Fruit fly (Drosophila melanogaster): ENCODE results near the gene Polr2A.

The Polr2A gene

DNA sequence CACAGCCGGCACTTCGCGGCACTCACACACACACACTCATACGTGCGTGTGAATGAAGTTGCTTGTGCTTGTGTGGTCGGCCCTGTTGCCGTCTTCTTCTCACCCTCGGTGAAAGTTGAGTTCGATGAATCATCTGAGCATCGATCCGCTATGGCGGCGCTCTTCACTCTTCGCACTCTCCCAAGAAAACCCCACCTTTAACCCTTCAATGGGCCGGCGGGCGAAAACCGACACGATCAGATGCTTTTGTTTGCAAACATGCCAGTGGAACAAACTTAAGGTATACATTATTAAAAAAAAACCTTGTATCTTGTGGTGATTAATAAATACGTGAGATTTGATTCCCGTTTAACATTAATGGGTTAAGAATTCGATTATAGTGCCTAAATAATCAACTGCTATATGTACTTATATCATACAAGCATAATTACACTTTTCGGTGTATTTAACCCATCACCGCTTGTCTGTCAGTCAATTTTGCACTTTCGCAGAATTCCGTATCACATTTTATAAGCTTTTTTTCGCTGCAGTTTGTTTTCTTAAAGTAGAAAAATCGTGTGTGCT, 30.8 kb upstream of the Polr2A start (continued):
- peak; percentile 13 for TF ChIP-seq HHEX (GFP tag; optimal IDR thresholded peaks at IDR 0.05)
- no peak for TF ChIP-seq CG17568 (GFP tag; optimal IDR thresholded peaks at IDR 0.05)
- no peak for TF ChIP-seq zf30C (GFP tag; optimal IDR thresholded peaks at IDR 0.05)
- 0 out of 4 replicates have a peak, but pooled peaks have one; percentile 36 for TF ChIP-seq chinmo (GFP tag; IDR thresholded peaks at IDR 0.05; ENCODE audit: partially characterized antibody)
- TF ChIP-seq Deaf1 (tag; optimal IDR thresholded peaks at IDR 0.05) = no peak
- no peak for TF ChIP-seq CG10366 (GFP tag; IDR thresholded peaks at IDR 0.05)
- peak; percentile 1 for TF ChIP-seq CG12155 (GFP tag; optimal IDR thresholded peaks at IDR 0.05)
- no peak for TF ChIP-seq CG14860 (GFP tag; IDR thresholded peaks at IDR 0.05; ENCODE audit: partially characterized antibody)
- no peak for TF ChIP-seq ham (GFP tag; IDR thresholded peaks at IDR 0.05)
- TF ChIP-seq CG2120 (GFP tag; optimal IDR thresholded peaks at IDR 0.05) = peak; percentile 46
- TF ChIP-seq lola (GFP tag; optimal IDR thresholded peaks at IDR 0.05) = peak in 1 of 3 experiments; percentile 7
- peak; percentile 81 for TF ChIP-seq cg (GFP tag; optimal IDR thresholded peaks at IDR 0.05)
- no peak for TF ChIP-seq fd96Cb (tag; optimal IDR thresholded peaks at IDR 0.05)
- no peak for TF ChIP-seq nmo (GFP tag; optimal IDR thresholded peaks at IDR 0.05)
- TF ChIP-seq CG10959 (GFP tag; IDR thresholded peaks at IDR 0.05) = peak; percentile 64
- no peak for TF ChIP-seq CG31365 (tag; optimal IDR thresholded peaks at IDR 0.05)
- no peak for TF ChIP-seq tin (GFP tag; optimal IDR thresholded peaks at IDR 0.05)
- TF ChIP-seq psq (GFP tag; optimal IDR thresholded peaks at IDR 0.05) = no peak
- TF ChIP-seq CG11247 (GFP tag; IDR thresholded peaks at IDR 0.05) = no peak
- no peak for TF ChIP-seq ato (GFP tag; IDR thresholded peaks at IDR 0.05; ENCODE audit: partially characterized antibody)
- TF ChIP-seq sens (GFP tag) = peak; percentile 72
- no peak for TF ChIP-seq so (GFP tag; IDR thresholded peaks at IDR 0.05)
- no peak for TF ChIP-seq prd (optimal IDR thresholded peaks at IDR 0.05)
- TF ChIP-seq prd (GFP tag; IDR thresholded peaks at IDR 0.05) = 0 out of 3 replicates have a peak, but pooled peaks have one; percentile 7
- TF ChIP-seq CG11398 (GFP tag; optimal IDR thresholded peaks at IDR 0.05) = no peak
- TF ChIP-seq CG33213 (GFP tag; optimal IDR thresholded peaks at IDR 0.05) = no peak
- TF ChIP-seq trem (tag; optimal IDR thresholded peaks at IDR 0.05) = no peak
- no peak for TF ChIP-seq CG11504 (tag; optimal IDR thresholded peaks at IDR 0.05)
- TF ChIP-seq vvl (GFP tag; IDR thresholded peaks at IDR 0.05) = 0 out of 2 replicates have a peak, but pooled peaks have one; percentile 32
- TF ChIP-seq bbx (GFP tag; IDR thresholded peaks at IDR 0.05; ENCODE audit: partially characterized antibody) = 0 out of 2 replicates have a peak, but pooled peaks have one; percentile 38
- TF ChIP-seq Sox102F (GFP tag; optimal IDR thresholded peaks at IDR 0.05) = no peak
- TF ChIP-seq Dfd (GFP tag; optimal IDR thresholded peaks at IDR 0.05) = no peak
- no peak for TF ChIP-seq CG13894 (tag; optimal IDR thresholded peaks at IDR 0.05)
- no peak for TF ChIP-seq CG1603 (tag; optimal IDR thresholded peaks at IDR 0.05)
- TF ChIP-seq CG7928 (GFP tag; optimal IDR thresholded peaks at IDR 0.05) = no peak
- TF ChIP-seq hbn (GFP tag; IDR thresholded peaks at IDR 0.05; ENCODE audit: partially characterized antibody) = no peak
- TF ChIP-seq Elba2 (GFP tag; optimal IDR thresholded peaks at IDR 0.05) = no peak
- TF ChIP-seq gro (GFP tag; optimal IDR thresholded peaks at IDR 0.05) = no peak
- TF ChIP-seq onecut (GFP tag; IDR thresholded peaks at IDR 0.05) = peak; percentile 60
- no peak for TF ChIP-seq CG31388 (GFP tag; optimal IDR thresholded peaks at IDR 0.05)
- TF ChIP-seq Ada2b (GFP tag; IDR thresholded peaks at IDR 0.05) = no peak
- TF ChIP-seq NC2β (GFP tag; optimal IDR thresholded peaks at IDR 0.05) = no peak

All from whole organism, embryonic.